Worm (Caenorhabditis elegans) whole organism, early embryonic: ENCODE measurements around the gene K10C2.12.

Experiments used
- B0310.2 ChIP-seq: sonication (generic microtip); optimal IDR thresholded peaks from 2 replicates; lab custom pipeline; 2016; ENCODE audit warnings: mild to moderate bottlenecking, missing genetic modification characterization, missing compliant biosample characterization
- aly-1 ChIP-seq: sonication (generic microtip); optimal IDR thresholded peaks from 2 replicates; lab custom pipeline; 2016; ENCODE audit warnings: missing genetic modification characterization, missing compliant biosample characterization
- ama-1 ChIP-seq: fragments of 150-350 bp; optimal IDR thresholded peaks from 2 replicates; lab custom pipeline; 2014
- ceh-13 ChIP-seq: fragments of 200-800 bp; sonication (Bioruptor generic); optimal IDR thresholded peaks from 2 replicates; lab custom pipeline; 2018; ENCODE audit warnings: mild to moderate bottlenecking, missing genetic modification characterization, missing compliant biosample characterization
- ceh-36 ChIP-seq: sonication (generic microtip); optimal IDR thresholded peaks from 2 replicates; lab custom pipeline; 2016; ENCODE audit warnings: missing genetic modification characterization, inconsistent platforms, missing compliant biosample characterization
- hmg-4 ChIP-seq: fragments of 200-800 bp; sonication (Bioruptor generic); optimal IDR thresholded peaks from 2 replicates; lab custom pipeline; 2018; ENCODE audit warnings: mild to moderate bottlenecking, missing genetic modification characterization, missing compliant biosample characterization
- scrt-1 ChIP-seq: fragments of 200-800 bp; sonication (Bioruptor generic); IDR thresholded peaks from 2 replicates; pipeline ENCODE4 v1.3.6; 2022; ENCODE audit warnings: missing genetic modification characterization, missing compliant biosample characterization

- no peak for TF ChIP-seq ama-1 (lab: Kevin White, UChicago)
- TF ChIP-seq aly-1: no peak
- TF ChIP-seq B0310.2: no peak
- TF ChIP-seq scrt-1 (GFP tag; lab: Robert Waterston, UW): no peak
- TF ChIP-seq hmg-4 (GFP tag; lab: Kevin White, UChicago): no peak
- TF ChIP-seq ceh-36 (tag; lab: Kevin White, UChicago): no peak
- no peak for TF ChIP-seq ceh-13 (GFP tag; lab: Kevin White, UChicago)
These were observed 10.3 kb downstream of the K10C2.12 start, which contains the start of gene mup-2 for ce11 chrX:6410177-6410765.
